Worm (Caenorhabditis elegans) whole organism, L1 larva: Measurements from ENCODE around the gene irld-27.

Experiments used
- aha-1 ChIP-seq: fragments of 150-350 bp; optimal IDR thresholded peaks from 2 replicates; lab custom pipeline; 2014; ENCODE audit warnings: missing biosample characterization, missing genetic modification characterization
- ceh-82 ChIP-seq, 3 experiments: fragments of 150-350 bp in 1 of 3; sonication (generic microtip) in 2 of 3; optimal IDR thresholded peaks; 2 replicates each; lab custom pipeline; 2014 to 2017; ENCODE audit warnings: missing biosample characterization in 3 of 3, missing genetic modification characterization in 3 of 3
- elt-3 ChIP-seq, 6 experiments: fragments of 150-350 bp in 1 of 6; sonication (generic microtip); optimal IDR thresholded peaks; 2 replicates each; lab custom pipeline; 2017 to 2018; ENCODE audit warnings: missing biosample characterization in 6 of 6, missing genetic modification characterization in 6 of 6, inconsistent platforms in 1 of 6
- ets-5 ChIP-seq: fragments of 200-800 bp; sonication (Bioruptor generic); IDR thresholded peaks from 2 replicates; pipeline ENCODE4 v1.3.6; 2022; ENCODE audit warnings: missing genetic modification characterization, missing compliant biosample characterization
- lin-15B ChIP-seq: fragments of 150-350 bp; sonication (generic microtip); optimal IDR thresholded peaks from 3 replicates; lab custom pipeline; 2014; ENCODE audit warnings: missing biosample characterization, missing genetic modification characterization
- mab-9 ChIP-seq: fragments of 200-800 bp; sonication (Bioruptor generic); IDR thresholded peaks from 2 replicates; pipeline ENCODE4 v1.3.6; 2022; ENCODE audit warnings: missing genetic modification reagents, missing genetic modification characterization, missing compliant biosample characterization
- mdl-1 ChIP-seq, 2 experiments: fragments of 150-350 bp; optimal IDR thresholded peaks; 2 replicates each; lab custom pipeline; 2014 to 2017; ENCODE audit warnings: missing biosample characterization in 2 of 2, missing genetic modification characterization in 2 of 2, inconsistent platforms in 1 of 2
- nhr-28 ChIP-seq: fragments of 150-350 bp; optimal IDR thresholded peaks from 2 replicates; lab custom pipeline; 2014; ENCODE audit warnings: missing biosample characterization, missing genetic modification characterization
- nhr-76 ChIP-seq: sonication (generic microtip); optimal IDR thresholded peaks from 2 replicates; lab custom pipeline; 2017; ENCODE audit warnings: missing biosample characterization, missing genetic modification characterization

DNA sequence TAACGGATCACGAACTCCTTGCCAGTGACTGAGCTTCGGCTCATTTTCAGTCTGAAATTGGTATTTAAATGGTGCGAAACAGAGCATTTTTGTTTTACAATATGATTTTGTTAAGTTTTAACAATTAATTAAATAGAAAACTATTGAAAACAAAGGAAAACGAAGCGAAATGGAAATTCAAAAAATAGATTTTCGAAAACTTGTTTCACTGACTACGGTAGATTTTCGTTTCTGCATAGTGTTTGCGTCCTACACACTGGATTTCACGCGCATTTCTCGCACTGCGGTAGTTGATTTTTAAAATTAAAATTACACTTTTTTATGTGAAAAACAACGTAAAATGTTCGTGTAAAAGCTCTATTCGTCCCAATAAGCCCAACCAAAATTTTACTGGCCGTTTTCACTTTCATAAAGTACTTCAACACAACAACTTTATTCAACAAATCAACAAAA lies 14.2 kb downstream of the irld-27 start, which contains the start of gene bath-30:
- TF ChIP-seq elt-3 (tag; optimal IDR thresholded peaks at IDR 0.05; lab: Kevin White, UChicago) = no peak
- no peak for TF ChIP-seq lin-15B (tag; lab: Kevin White, UChicago)
- TF ChIP-seq mab-9 (GFP tag; lab: Robert Waterston, UW) = no peak
- TF ChIP-seq aha-1 (tag; lab: Kevin White, UChicago) = no peak
- no peak for TF ChIP-seq nhr-76 (tag; lab: Kevin White, UChicago)
- no peak for TF ChIP-seq nhr-28 (tag; lab: Kevin White, UChicago)
- no peak for TF ChIP-seq ceh-82 (tag; optimal IDR thresholded peaks at IDR 0.05; lab: Kevin White, UChicago)
- TF ChIP-seq mdl-1 (tag; optimal IDR thresholded peaks at IDR 0.05; lab: Kevin White, UChicago) = no peak
- no peak for TF ChIP-seq ets-5
